In the genomic region with DNA sequence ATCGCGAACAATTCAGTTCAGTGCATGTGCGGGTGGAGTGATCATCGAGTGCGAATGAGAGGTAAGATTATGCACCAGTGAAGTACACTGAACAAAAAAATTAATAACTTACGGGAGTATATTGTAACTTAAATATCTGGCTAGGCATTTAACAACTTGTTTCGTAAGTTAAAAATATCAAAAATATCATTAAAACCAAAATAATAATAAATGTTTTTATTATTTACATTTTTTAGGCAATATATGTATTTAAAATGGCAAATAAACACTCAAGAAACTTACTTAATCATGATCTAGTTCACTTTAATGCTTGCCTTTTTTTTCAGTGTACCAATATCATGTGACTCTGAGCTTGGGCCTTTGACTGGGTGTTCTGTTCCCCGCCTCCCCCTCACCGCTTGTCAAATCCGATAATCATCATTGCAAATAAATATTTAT, we compare ENCODE assay signal across 5 fruit fly cellular contexts.
TF ChIP-seq lines count a peak whose summit lies in the region.

No protein-coding gene starts in this region.

- TF ChIP-seq CTCF in whole organism, embryonic (GFP tag; optimal IDR thresholded peaks at IDR 0.05; lab: Kevin White, UChicago), result no peak

TF ChIP-seq in whole organism, adult, 20 proteins besides CTCF, POLR2A, EP300 and RAD21 (continues in another document):
- peak; percentile 76 for TF ChIP-seq CG11617 (GFP tag; optimal IDR thresholded peaks at IDR 0.05; lab: Kevin White, UChicago)
- TF ChIP-seq CG12768 (GFP tag; optimal IDR thresholded peaks at IDR 0.05; lab: Kevin White, UChicago), result peak; percentile 83
- TF ChIP-seq pad (GFP tag; optimal IDR thresholded peaks at IDR 0.05; lab: Kevin White, UChicago), result peak; percentile 56
- TF ChIP-seq CG33017 (tag; optimal IDR thresholded peaks at IDR 0.05; lab: Kevin White, UChicago), result peak; percentile 75
- no peak for TF ChIP-seq Mnt (GFP tag; optimal IDR thresholded peaks at IDR 0.05; lab: Kevin White, UChicago)
- TF ChIP-seq Clk (GFP tag; optimal IDR thresholded peaks at IDR 0.05; lab: Kevin White, UChicago), result peak; percentile 60
- TF ChIP-seq kay (GFP tag; lab: Kevin White, UChicago; ENCODE audit: borderline replicate concordance), result no peak
- no peak for TF ChIP-seq toe (GFP tag; optimal IDR thresholded peaks at IDR 0.05; lab: Kevin White, UChicago)
- TF ChIP-seq cic (GFP tag; optimal IDR thresholded peaks at IDR 0.05; lab: Kevin White, UChicago), result peak; percentile 24
- TF ChIP-seq CG5204 (GFP tag; optimal IDR thresholded peaks at IDR 0.05; lab: Kevin White, UChicago), result peak; percentile 6
- peak; percentile 71 for TF ChIP-seq CG7101 (tag; optimal IDR thresholded peaks at IDR 0.05; lab: Kevin White, UChicago)
- peak; percentile 65 for TF ChIP-seq CG14711 (tag; optimal IDR thresholded peaks at IDR 0.05; lab: Kevin White, UChicago)
- TF ChIP-seq bab1 (GFP tag; optimal IDR thresholded peaks at IDR 0.05; lab: Kevin White, UChicago), result peak; percentile 43
- no peak for TF ChIP-seq CG1620 (GFP tag; optimal IDR thresholded peaks at IDR 0.05; lab: Kevin White, UChicago)
- no peak for TF ChIP-seq Crg-1 (GFP tag; optimal IDR thresholded peaks at IDR 0.05; lab: Kevin White, UChicago)
- TF ChIP-seq tj (GFP tag; optimal IDR thresholded peaks at IDR 0.05; lab: Kevin White, UChicago), result peak; percentile 35
- no peak for TF ChIP-seq cnc (optimal IDR thresholded peaks at IDR 0.05; lab: Kevin White, UChicago)

TF ChIP-seq in whole organism, embryonic, 481 proteins besides CTCF, POLR2A, EP300 and RAD21 (continues in another document):
- 0 out of 2 replicates have a peak, but pooled peaks have one; percentile 17 for TF ChIP-seq stc (GFP tag; IDR thresholded peaks at IDR 0.05; lab: Robert Waterston, UW)
- no peak for TF ChIP-seq CG17186 (GFP tag; optimal IDR thresholded peaks at IDR 0.05; lab: Kevin White, UChicago)
- TF ChIP-seq CG30403 (GFP tag; optimal IDR thresholded peaks at IDR 0.05; lab: Kevin White, UChicago), result peak; percentile 14
- no peak for TF ChIP-seq cas (GFP tag; IDR thresholded peaks at IDR 0.05; lab: Robert Waterston, UW)
- no peak for TF ChIP-seq Hmx (GFP tag; optimal IDR thresholded peaks at IDR 0.05; lab: Kevin White, UChicago)
- no peak; the same call in 2 of the 3 replicates for TF ChIP-seq so (GFP tag; IDR thresholded peaks at IDR 0.05; lab: Robert Waterston, UW)
- peak; percentile 60 for TF ChIP-seq CG7839 (tag; optimal IDR thresholded peaks at IDR 0.05; lab: Kevin White, UChicago)
- no peak for TF ChIP-seq sens (GFP tag; lab: Kevin White, UChicago)
- peak in 1 of 2 experiments; percentile 49 for TF ChIP-seq Hr51 (GFP tag; optimal IDR thresholded peaks at IDR 0.05; lab: Kevin White, UChicago)
- TF ChIP-seq CG2120 (GFP tag; optimal IDR thresholded peaks at IDR 0.05; lab: Kevin White, UChicago), result no peak
- peak; percentile 76 for TF ChIP-seq Ets65A (GFP tag; lab: Kevin White, UChicago)
- TF ChIP-seq crc (GFP tag; optimal IDR thresholded peaks at IDR 0.05; lab: Kevin White, UChicago), result no peak
- TF ChIP-seq CG15011 (GFP tag; optimal IDR thresholded peaks at IDR 0.05; lab: Kevin White, UChicago), result no peak
- peak; percentile 28 for TF ChIP-seq HHEX (GFP tag; optimal IDR thresholded peaks at IDR 0.05; lab: Kevin White, UChicago)
- TF ChIP-seq CG3838 (GFP tag; optimal IDR thresholded peaks at IDR 0.05; lab: Kevin White, UChicago), result no peak
- no peak for TF ChIP-seq corto (GFP tag; optimal IDR thresholded peaks at IDR 0.05; lab: Kevin White, UChicago)
- no peak for TF ChIP-seq CG6791 (GFP tag; IDR thresholded peaks at IDR 0.05; lab: Robert Waterston, UW; ENCODE audit: partially characterized antibody)
- no peak for TF ChIP-seq CG6654 (GFP tag; optimal IDR thresholded peaks at IDR 0.05; lab: Kevin White, UChicago)

TF ChIP-seq in whole organism, prepupa, 60 proteins besides CTCF, POLR2A, EP300 and RAD21 (continues in another document):
- TF ChIP-seq CG10669 (GFP tag; optimal IDR thresholded peaks at IDR 0.05; lab: Kevin White, UChicago), result peak; percentile 64
- peak; percentile 62 for TF ChIP-seq achi (GFP tag; optimal IDR thresholded peaks at IDR 0.05; lab: Kevin White, UChicago)
- TF ChIP-seq dsx (GFP tag; optimal IDR thresholded peaks at IDR 0.05; lab: Kevin White, UChicago; ENCODE audit: poor library complexity, severe bottlenecking), result no peak
- TF ChIP-seq CG31627 (GFP tag; optimal IDR thresholded peaks at IDR 0.05; lab: Kevin White, UChicago), result peak; percentile 28
- peak; percentile 54 for TF ChIP-seq CG7368 (GFP tag; optimal IDR thresholded peaks at IDR 0.05; lab: Kevin White, UChicago)
- peak; percentile 65 for TF ChIP-seq CG8632 (GFP tag; optimal IDR thresholded peaks at IDR 0.05; lab: Kevin White, UChicago)
- 0 out of 3 replicates have a peak, but pooled peaks have one; percentile 50 for TF ChIP-seq eg (GFP tag; IDR thresholded peaks at IDR 0.05; lab: Robert Waterston, UW)
- peak; percentile 43 for TF ChIP-seq CG11902 (GFP tag; optimal IDR thresholded peaks at IDR 0.05; lab: Kevin White, UChicago)
- peak; percentile 67 for TF ChIP-seq CG15336 (GFP tag; IDR thresholded peaks at IDR 0.05; lab: Robert Waterston, UW)
- peak; percentile 32 for TF ChIP-seq lz (GFP tag; optimal IDR thresholded peaks at IDR 0.05; lab: Kevin White, UChicago)
- TF ChIP-seq CG9139 (GFP tag; optimal IDR thresholded peaks at IDR 0.05; lab: Kevin White, UChicago), result peak; percentile 25
- TF ChIP-seq Hr4 (GFP tag; optimal IDR thresholded peaks at IDR 0.05; lab: Kevin White, UChicago), result peak; percentile 29
- no peak for TF ChIP-seq Lpt (GFP tag; optimal IDR thresholded peaks at IDR 0.05; lab: Kevin White, UChicago)
- TF ChIP-seq net (GFP tag; optimal IDR thresholded peaks at IDR 0.05; lab: Kevin White, UChicago), result peak; percentile 27
- TF ChIP-seq CG32006 (GFP tag; optimal IDR thresholded peaks at IDR 0.05; lab: Kevin White, UChicago), result peak; percentile 71
- TF ChIP-seq CG6854 (GFP tag; optimal IDR thresholded peaks at IDR 0.05; lab: Kevin White, UChicago), result peak; percentile 28
- TF ChIP-seq esn (GFP tag; optimal IDR thresholded peaks at IDR 0.05; lab: Kevin White, UChicago), result peak; percentile 71

TF ChIP-seq in whole organism, pupa, 21 proteins besides CTCF, POLR2A, EP300 and RAD21 (continues in another document):
- TF ChIP-seq Ets98B (GFP tag; IDR thresholded peaks at IDR 0.05; lab: Robert Waterston, UW), result peak; percentile 46; the same call in 1 of the 2 replicates
- TF ChIP-seq CG34367 (tag; optimal IDR thresholded peaks at IDR 0.05; lab: Kevin White, UChicago), result peak; percentile 35
- TF ChIP-seq EcR (GFP tag; optimal IDR thresholded peaks at IDR 0.05; lab: Kevin White, UChicago), result no peak
- TF ChIP-seq D1 (tag; optimal IDR thresholded peaks at IDR 0.05; lab: Kevin White, UChicago), result peak; percentile 42
- TF ChIP-seq rn (GFP tag; IDR thresholded peaks at IDR 0.05; lab: Robert Waterston, UW), result no peak
- 0 out of 3 replicates have a peak, but pooled peaks have one; percentile 33 for TF ChIP-seq CG4496 (GFP tag; IDR thresholded peaks at IDR 0.05; lab: Robert Waterston, UW)
- peak; percentile 78 for TF ChIP-seq CG8159 (tag; optimal IDR thresholded peaks at IDR 0.05; lab: Kevin White, UChicago)
- peak; percentile 67 for TF ChIP-seq CG14655 (GFP tag; optimal IDR thresholded peaks at IDR 0.05; lab: Kevin White, UChicago)
- TF ChIP-seq Snoo (tag; optimal IDR thresholded peaks at IDR 0.05; lab: Kevin White, UChicago), result peak; percentile 67
- TF ChIP-seq CG10348 (GFP tag; IDR thresholded peaks at IDR 0.05; lab: Robert Waterston, UW), result no peak
- TF ChIP-seq CG12605 (GFP tag; IDR thresholded peaks at IDR 0.05; lab: Robert Waterston, UW), result no peak
- TF ChIP-seq CG13204 (GFP tag; optimal IDR thresholded peaks at IDR 0.05; lab: Kevin White, UChicago), result peak; percentile 16
- TF ChIP-seq Pif1A (GFP tag; optimal IDR thresholded peaks at IDR 0.05; lab: Kevin White, UChicago), result no peak
- no peak for TF ChIP-seq gl (tag; optimal IDR thresholded peaks at IDR 0.05; lab: Kevin White, UChicago)
- TF ChIP-seq CG15710 (tag; optimal IDR thresholded peaks at IDR 0.05; lab: Kevin White, UChicago), result peak; percentile 69
- TF ChIP-seq Pif1B (GFP tag; optimal IDR thresholded peaks at IDR 0.05; lab: Kevin White, UChicago), result no peak
- TF ChIP-seq CG8301 (tag; optimal IDR thresholded peaks at IDR 0.05; lab: Kevin White, UChicago), result peak; percentile 39
- peak; percentile 66 for TF ChIP-seq CG17806 (tag; optimal IDR thresholded peaks at IDR 0.05; lab: Kevin White, UChicago)
- peak; percentile 56 for TF ChIP-seq CG32121 (GFP tag; IDR thresholded peaks at IDR 0.05; lab: Robert Waterston, UW)
- peak; percentile 70 for TF ChIP-seq CG9948 (tag; optimal IDR thresholded peaks at IDR 0.05; lab: Kevin White, UChicago)

TF ChIP-seq in whole organism, wandering third instar larva, 38 proteins besides CTCF, POLR2A, EP300 and RAD21 (continues in another document):
- TF ChIP-seq pan (optimal IDR thresholded peaks at IDR 0.05; lab: Kevin White, UChicago) (no peak), CrebA (GFP tag; optimal IDR thresholded peaks at IDR 0.05; lab: Kevin White, UChicago; ENCODE audit: borderline replicate concordance) (no peak), CG9705 (GFP tag; optimal IDR thresholded peaks at IDR 0.05; lab: Kevin White, UChicago) (no peak), rgr (GFP tag; optimal IDR thresholded peaks at IDR 0.05; lab: Kevin White, UChicago) (peak; percentile 55), woc (GFP tag; optimal IDR thresholded peaks at IDR 0.05; lab: Kevin White, UChicago) (no peak), Abd-B (GFP tag; optimal IDR thresholded peaks at IDR 0.05; lab: Kevin White, UChicago) (no peak), dmrt93B (GFP tag; optimal IDR thresholded peaks at IDR 0.05; lab: Kevin White, UChicago) (peak; percentile 51), sv (GFP tag; optimal IDR thresholded peaks at IDR 0.05; lab: Kevin White, UChicago) (no peak), Dif (GFP tag; optimal IDR thresholded peaks at IDR 0.05; lab: Kevin White, UChicago; ENCODE audit: partially characterized antibody) (no peak), HLH106 (tag; optimal IDR thresholded peaks at IDR 0.05; lab: Kevin White, UChicago) (peak; percentile 43), brk (GFP tag; optimal IDR thresholded peaks at IDR 0.05; lab: Kevin White, UChicago) (no peak), Rel (GFP tag; optimal IDR thresholded peaks at IDR 0.05; lab: Kevin White, UChicago) (no peak), Rel (tag; optimal IDR thresholded peaks at IDR 0.05; lab: Kevin White, UChicago) (no peak), sage (GFP tag; optimal IDR thresholded peaks at IDR 0.05; lab: Kevin White, UChicago) (no peak), h (GFP tag; optimal IDR thresholded peaks at IDR 0.05; lab: Kevin White, UChicago) (peak; percentile 6), OdsH (GFP tag; optimal IDR thresholded peaks at IDR 0.05; lab: Kevin White, UChicago) (peak; percentile 40), Vsx2 (GFP tag; optimal IDR thresholded peaks at IDR 0.05; lab: Kevin White, UChicago; ENCODE audit: partially characterized antibody) (no peak), N (GFP tag; optimal IDR thresholded peaks at IDR 0.05; lab: Kevin White, UChicago) (no peak), jim (GFP tag; optimal IDR thresholded peaks at IDR 0.05; lab: Kevin White, UChicago) (no peak), lola (GFP tag; optimal IDR thresholded peaks at IDR 0.05; lab: Kevin White, UChicago) (no peak), fru (GFP tag; optimal IDR thresholded peaks at IDR 0.05; lab: Kevin White, UChicago) (peak; percentile 48), usp (GFP tag; optimal IDR thresholded peaks at IDR 0.05; lab: Kevin White, UChicago) (no peak)
